Fruit fly (Drosophila melanogaster) whole organism, larva: Measurements from ENCODE around the gene CG32373.

Experiments
- noc ChIP-seq: fragments of 200-800 bp; sonication (Bioruptor generic); optimal IDR thresholded peaks from 3 replicates; lab custom pipeline; 2019; ENCODE audit warnings: missing biosample characterization, mild to moderate bottlenecking, missing genetic modification characterization, moderate library complexity

The CG32373 gene

dm6 chr3L:7650248-7650647, at the start of gene CG32373:
Gene CG32373 (plus strand): TSS chr3L:7650548.
- no peak for TF ChIP-seq noc (tag; lab: Kevin White, UChicago)

dm6 chr3L:7601122-7601841, 49.1 kb upstream of the CG32373 start:
- no peak for TF ChIP-seq noc (tag; lab: Kevin White, UChicago)

- no peak for TF ChIP-seq noc (tag; lab: Kevin White, UChicago)
Observed at dm6 chr3L:7603397-7603796, 47.0 kb upstream of the CG32373 start.

dm6 chr3L:7604863-7605262, 45.5 kb upstream of the CG32373 start:
- TF ChIP-seq noc (tag; lab: Kevin White, UChicago), result no peak

dm6 chr3L:7606336-7607001, 43.9 kb upstream of the CG32373 start:
- TF ChIP-seq noc (tag; lab: Kevin White, UChicago), result no peak

dm6 chr3L:7610522-7610921, 39.8 kb upstream of the CG32373 start:
- no peak for TF ChIP-seq noc (tag; lab: Kevin White, UChicago)

dm6 chr3L:7611229-7611628, 39.1 kb upstream of the CG32373 start:
- no peak for TF ChIP-seq noc (tag; lab: Kevin White, UChicago)

dm6 chr3L:7614226-7614625, 36.1 kb upstream of the CG32373 start:
- TF ChIP-seq noc (tag; lab: Kevin White, UChicago), result no peak

dm6 chr3L:7617436-7617979, 32.8 kb upstream of the CG32373 start:
- no peak for TF ChIP-seq noc (tag; lab: Kevin White, UChicago)

- TF ChIP-seq noc (tag; lab: Kevin White, UChicago), result no peak
Observed at dm6 chr3L:7624561-7624960, 25.8 kb upstream of the CG32373 start.

dm6 chr3L:7630047-7630446, 20.3 kb upstream of the CG32373 start:
- TF ChIP-seq noc (tag; lab: Kevin White, UChicago), result no peak

dm6 chr3L:7632540-7633263, 17.6 kb upstream of the CG32373 start:
- no peak for TF ChIP-seq noc (tag; lab: Kevin White, UChicago)

- no peak for TF ChIP-seq noc (tag; lab: Kevin White, UChicago)
Observed at dm6 chr3L:7633619-7634018, 16.7 kb upstream of the CG32373 start.

- no peak for TF ChIP-seq noc (tag; lab: Kevin White, UChicago)
Observed at dm6 chr3L:7634743-7635469, 15.4 kb upstream of the CG32373 start.

- TF ChIP-seq noc (tag; lab: Kevin White, UChicago), result no peak
Observed at dm6 chr3L:7639533-7639932, 10.8 kb upstream of the CG32373 start.
